Worm (Caenorhabditis elegans): ENCODE results near the gene R08A2.2.

The R08A2.2 gene

DNA sequence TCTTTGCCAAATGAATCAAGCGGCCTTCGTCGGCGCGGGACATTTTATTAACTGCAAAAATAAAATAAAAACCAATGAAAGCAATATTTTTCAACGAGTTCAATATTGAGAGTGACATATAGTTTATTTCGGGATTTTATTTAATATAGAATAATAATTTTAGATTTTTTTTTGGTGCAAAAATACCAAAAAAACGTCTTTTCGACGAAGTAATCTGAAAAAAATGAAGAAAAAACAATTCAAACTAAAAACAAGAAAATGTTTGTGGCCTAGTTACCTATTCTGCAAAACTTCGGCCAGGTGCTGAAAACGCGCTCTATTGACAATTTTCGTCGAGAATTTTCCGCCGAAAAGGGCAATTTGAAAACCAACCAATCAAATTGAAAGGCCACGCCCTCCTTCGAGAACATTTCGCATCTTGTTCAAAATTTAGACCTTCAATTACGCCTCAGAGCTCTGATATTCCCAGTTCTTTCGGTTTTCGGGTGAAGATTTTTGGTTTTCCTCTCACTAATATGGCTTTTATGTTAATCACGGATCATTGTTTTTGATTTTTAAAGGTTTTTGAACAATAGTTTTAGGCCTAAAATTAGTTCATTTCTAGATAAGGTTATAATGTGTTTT, 30.0 kb downstream of the R08A2.2 start, which contains the start of gene C47E8.4 (continued):
- TF ChIP-seq Y116A8C.19 (tag; optimal IDR thresholded peaks at IDR 0.05; ENCODE audit: borderline replicate concordance) (peak; percentile 97), efl-3 (GFP tag; optimal IDR thresholded peaks at IDR 0.05) (peak; percentile 92), dsc-1 (tag; optimal IDR thresholded peaks at IDR 0.05) (peak; percentile 99), hlh-4 (tag; optimal IDR thresholded peaks at IDR 0.05) (peak; percentile 65), ama-1 (optimal IDR thresholded peaks at IDR 0.05) (peak; percentile 88), nhr-77 (tag; optimal IDR thresholded peaks at IDR 0.05) (peak; percentile 99), sup-37 (GFP tag; optimal IDR thresholded peaks at IDR 0.05) (peak; percentile 93), lin-35 (GFP tag; optimal IDR thresholded peaks at IDR 0.05) (peak; percentile 91 to 92), elt-2 (tag; optimal IDR thresholded peaks at IDR 0.05) (peak; percentile 90), lir-3 (tag; optimal IDR thresholded peaks at IDR 0.05; ENCODE audit: poor library complexity) (peak; percentile 99), lin-13 (GFP tag; optimal IDR thresholded peaks at IDR 0.05) (peak; percentile 98), ceh-63 (GFP tag; optimal IDR thresholded peaks at IDR 0.05) (peak; percentile 96), unc-98 (GFP tag; IDR thresholded peaks at IDR 0.05) (peak; percentile 97), nhr-20 (tag; optimal IDR thresholded peaks at IDR 0.05) (peak; percentile 99), efl-1 (optimal IDR thresholded peaks at IDR 0.05) (peak; percentile 95), efl-1 (GFP tag; optimal IDR thresholded peaks at IDR 0.05 in 1 of 2) (peak; percentile 86 to 99), tlp-1 (tag; optimal IDR thresholded peaks at IDR 0.05) (no peak), lin-14 (GFP tag; optimal IDR thresholded peaks at IDR 0.05) (peak; percentile 99), ztf-11 (tag; optimal IDR thresholded peaks at IDR 0.05) (peak; percentile 53 to 100), fkh-10 (GFP tag; optimal IDR thresholded peaks at IDR 0.05) (peak; percentile 97), nhr-28 (tag; optimal IDR thresholded peaks at IDR 0.05) (peak; percentile 72), fos-1 (tag; optimal IDR thresholded peaks at IDR 0.05) (peak; percentile 95), mdl-1 (tag; optimal IDR thresholded peaks at IDR 0.05) (peak in 1 of 2 experiments; percentile 90), jun-1 (tag; optimal IDR thresholded peaks at IDR 0.05) (peak; percentile 98), ceh-88 (GFP tag; IDR thresholded peaks at IDR 0.05) (peak; percentile 96), lsy-2 (tag; optimal IDR thresholded peaks at IDR 0.05) (peak; percentile 98), tbx-2 (tag; optimal IDR thresholded peaks at IDR 0.05) (peak; percentile 100), alr-1 (tag; optimal IDR thresholded peaks at IDR 0.05; ENCODE audit: borderline replicate concordance) (no peak), lin-15B (tag; optimal IDR thresholded peaks at IDR 0.05) (peak; percentile 99), mep-1 (tag; optimal IDR thresholded peaks at IDR 0.05) (peak; percentile 98), ces-1 (GFP tag; optimal IDR thresholded peaks at IDR 0.05) (no peak), ceh-82 (tag; optimal IDR thresholded peaks at IDR 0.05) (peak; percentile 97 to 98 (median 98)), nhr-90 (tag; optimal IDR thresholded peaks at IDR 0.05; ENCODE audit: poor library complexity) (peak; percentile 99), nhr-84 (tag; optimal IDR thresholded peaks at IDR 0.05) (peak; percentile 49), egl-13 (tag; optimal IDR thresholded peaks at IDR 0.05) (peak; percentile 99), unc-62 (GFP tag; optimal IDR thresholded peaks at IDR 0.05) (peak; percentile 75), snpc-4 (tag; optimal IDR thresholded peaks at IDR 0.05) (peak; percentile 89), nhr-237 (tag; optimal IDR thresholded peaks at IDR 0.05) (peak; percentile 96), nhr-12 (tag; optimal IDR thresholded peaks at IDR 0.05) (peak; percentile 74), nhr-85 (tag) (peak; percentile 99), lin-39 (tag; optimal IDR thresholded peaks at IDR 0.05) (peak; percentile 97), sptf-1 (tag; optimal IDR thresholded peaks at IDR 0.05) (no peak), nhr-11 (tag; optimal IDR thresholded peaks at IDR 0.05) (peak; percentile 95), elt-3 (tag; optimal IDR thresholded peaks at IDR 0.05) (peak in 4 of 6 experiments; percentile 12 to 99 (median 89)), aha-1 (tag; optimal IDR thresholded peaks at IDR 0.05) (peak; percentile 94), nhr-76 (tag; optimal IDR thresholded peaks at IDR 0.05) (peak; percentile 83), sox-4 (tag; optimal IDR thresholded peaks at IDR 0.05) (peak; percentile 99), isw-1 (GFP tag; IDR thresholded peaks at IDR 0.05) (peak; percentile 100), grh-1 (GFP tag; IDR thresholded peaks at IDR 0.05) (peak; percentile 98), ztf-4 (tag; optimal IDR thresholded peaks at IDR 0.05) (peak; percentile 98), nhr-47 (tag; optimal IDR thresholded peaks at IDR 0.05) (peak; percentile 99), fkh-4 (tag; optimal IDR thresholded peaks at IDR 0.05; ENCODE audit: borderline replicate concordance) (peak; percentile 99)
